Fruit fly (Drosophila melanogaster) whole organism, wandering third instar larva: ENCODE results near the gene CG3982.
A peak's percentile ranks its signal among the peaks of the same experiment; 100 is the strongest.

Source experiments
- Abd-B ChIP-seq: fragments of >200 bp; optimal IDR thresholded peaks from 2 replicates; lab custom pipeline; 2017; ENCODE audit warnings: missing biosample characterization, missing genetic modification characterization
- CG32264 ChIP-seq: fragments of 200-800 bp; sonication (Bioruptor generic); optimal IDR thresholded peaks from 2 replicates; lab custom pipeline; 2016; ENCODE audit warnings: missing biosample characterization, missing genetic modification characterization
- CrebA ChIP-seq: fragments of 200-800 bp; sonication (Bioruptor generic); optimal IDR thresholded peaks from 2 replicates; lab custom pipeline; 2016; ENCODE audit warnings: missing biosample characterization, mild to moderate bottlenecking, missing genetic modification characterization, borderline replicate concordance
- GATAd ChIP-seq: sonication (Bioruptor generic); optimal IDR thresholded peaks from 2 replicates; lab custom pipeline; 2016; ENCODE audit warnings: missing biosample characterization, missing genetic modification characterization
- HLH106 ChIP-seq: fragments of 200-800 bp; optimal IDR thresholded peaks from 3 replicates; lab custom pipeline; 2019; ENCODE audit warnings: missing biosample characterization, mild to moderate bottlenecking, missing genetic modification characterization, moderate library complexity
- Hnf4 ChIP-seq: fragments of 200-800 bp; sonication (Bioruptor generic); optimal IDR thresholded peaks from 2 replicates; lab custom pipeline; 2016; ENCODE audit warnings: missing biosample characterization, mild to moderate bottlenecking, missing genetic modification characterization
- Hr78 ChIP-seq: fragments of >200 bp; optimal IDR thresholded peaks from 2 replicates; lab custom pipeline; 2017; ENCODE audit warnings: missing biosample characterization, missing genetic modification characterization
- Hr83 ChIP-seq: fragments of 200-300 bp; sonication (Bioruptor generic); optimal IDR thresholded peaks from 2 replicates; lab custom pipeline; 2016; ENCODE audit warnings: missing biosample characterization, mild to moderate bottlenecking, missing genetic modification characterization, moderate library complexity; ENCODE audit not compliant: poor library complexity, severe bottlenecking
- Jra ChIP-seq: sonication (Bioruptor generic); optimal IDR thresholded peaks from 2 replicates; lab custom pipeline; 2016; ENCODE audit warnings: missing biosample characterization, missing genetic modification characterization
- Mio ChIP-seq: sonication (Bioruptor generic); optimal IDR thresholded peaks from 2 replicates; lab custom pipeline; 2016; ENCODE audit warnings: missing biosample characterization, missing genetic modification characterization
- Myc ChIP-seq: fragments of >200 bp; optimal IDR thresholded peaks from 2 replicates; lab custom pipeline; 2017
- N ChIP-seq: fragments of >200 bp; optimal IDR thresholded peaks from 2 replicates; lab custom pipeline; 2018; ENCODE audit warnings: missing biosample characterization, missing external identifiers, missing genetic modification characterization
- OdsH ChIP-seq: fragments of 200-800 bp; sonication (Bioruptor generic); optimal IDR thresholded peaks from 2 replicates; lab custom pipeline; 2016; ENCODE audit warnings: missing biosample characterization, mild to moderate bottlenecking, missing genetic modification characterization
- Rel ChIP-seq, 2 experiments: fragments of 200-800 bp; sonication (Bioruptor generic) in 1 of 2; optimal IDR thresholded peaks; 2 replicates in 1 of 2; 3 replicates in 1 of 2; lab custom pipeline; 2016 to 2019; ENCODE audit warnings: mild to moderate bottlenecking in 2 of 2, missing biosample characterization in 2 of 2, missing genetic modification characterization in 2 of 2, moderate library complexity in 1 of 2
- Sp1 ChIP-seq: fragments of 200-800 bp; sonication (Bioruptor generic); optimal IDR thresholded peaks from 3 replicates; lab custom pipeline; 2019; ENCODE audit warnings: missing biosample characterization, mild to moderate bottlenecking, missing genetic modification characterization, moderate library complexity
- Vsx2 ChIP-seq: fragments of 200-300, 225-300 bp; sonication (Bioruptor generic); optimal IDR thresholded peaks from 2 replicates; lab custom pipeline; 2018; ENCODE audit warnings: missing biosample characterization, missing genetic modification characterization; ENCODE audit not compliant: partially characterized antibody
- brk ChIP-seq: fragments of 200-800 bp; sonication (Bioruptor generic); optimal IDR thresholded peaks from 2 replicates; lab custom pipeline; 2016; ENCODE audit warnings: missing biosample characterization, mild to moderate bottlenecking, missing genetic modification characterization
- dmrt93B ChIP-seq: fragments of 200-800 bp; sonication (Bioruptor generic); optimal IDR thresholded peaks from 2 replicates; lab custom pipeline; 2018; ENCODE audit warnings: missing biosample characterization, mild to moderate bottlenecking, missing genetic modification characterization
- dsf ChIP-seq: sonication (Bioruptor generic); optimal IDR thresholded peaks from 2 replicates; lab custom pipeline; 2016; ENCODE audit warnings: missing biosample characterization, missing genetic modification characterization, borderline replicate concordance
- ey ChIP-seq: fragments of 200-800 bp; sonication (Bioruptor generic); optimal IDR thresholded peaks from 2 replicates; lab custom pipeline; 2016; ENCODE audit warnings: missing biosample characterization, missing genetic modification characterization
- foxo ChIP-seq, 2 experiments: fragments of 200-800 bp; sonication (Bioruptor generic); optimal IDR thresholded peaks; 2 replicates in 1 of 2; 3 replicates in 1 of 2; lab custom pipeline; 2016 to 2017; ENCODE audit warnings: missing biosample characterization in 2 of 2, missing genetic modification characterization in 2 of 2
- fru ChIP-seq: fragments of 200-800 bp; sonication (Bioruptor generic); optimal IDR thresholded peaks from 3 replicates; lab custom pipeline; 2016; ENCODE audit warnings: missing biosample characterization, mild to moderate bottlenecking, missing genetic modification characterization
- h ChIP-seq: fragments of 200-800 bp; sonication (Bioruptor generic); optimal IDR thresholded peaks from 3 replicates; lab custom pipeline; 2016; ENCODE audit warnings: missing biosample characterization, mild to moderate bottlenecking, missing genetic modification characterization
- jim ChIP-seq: fragments of 175-275, 200-325 bp; sonication (Bioruptor generic); optimal IDR thresholded peaks from 2 replicates; lab custom pipeline; 2016; ENCODE audit warnings: missing biosample characterization, mild to moderate bottlenecking, missing genetic modification characterization
- lola ChIP-seq: fragments of >200 bp; optimal IDR thresholded peaks from 2 replicates; lab custom pipeline; 2017; ENCODE audit warnings: missing biosample characterization, missing genetic modification characterization
- pan ChIP-seq: fragments of >200 bp; optimal IDR thresholded peaks from 2 replicates; lab custom pipeline; 2017
- psq ChIP-seq: fragments of 200-800 bp; sonication (Bioruptor generic); optimal IDR thresholded peaks from 3 replicates; lab custom pipeline; 2017; ENCODE audit warnings: missing biosample characterization, mild to moderate bottlenecking, missing genetic modification characterization, moderate library complexity
- rgr ChIP-seq: fragments of 200-800 bp; sonication (Bioruptor generic); optimal IDR thresholded peaks from 3 replicates; lab custom pipeline; 2016; ENCODE audit warnings: missing biosample characterization, mild to moderate bottlenecking, missing genetic modification characterization
- sage ChIP-seq: fragments of 200-800 bp; sonication (Bioruptor generic); optimal IDR thresholded peaks from 2 replicates; lab custom pipeline; 2016; ENCODE audit warnings: missing biosample characterization, mild to moderate bottlenecking, missing genetic modification characterization
- sv ChIP-seq: fragments of 200-800 bp; sonication (Bioruptor generic); optimal IDR thresholded peaks from 3 replicates; lab custom pipeline; 2016; ENCODE audit warnings: missing biosample characterization, missing genetic modification characterization
- usp ChIP-seq: fragments of >200 bp; optimal IDR thresholded peaks from 2 replicates; lab custom pipeline; 2017; ENCODE audit warnings: missing biosample characterization, missing genetic modification characterization
- woc ChIP-seq: sonication (Bioruptor generic); optimal IDR thresholded peaks from 2 replicates; lab custom pipeline; 2016; ENCODE audit warnings: missing biosample characterization, mild to moderate bottlenecking, missing genetic modification characterization

CG3982 gene

dm6 chr3L:9417288-9417687 lies at the start of gene CG3982:
Gene CG3982, minus strand, starts transcription at chr3L:9417388.
- no peak for TF ChIP-seq HLH106 (tag; lab: Kevin White, UChicago)
- no peak for TF ChIP-seq Jra
- no peak for TF ChIP-seq dsf (GFP tag; lab: Kevin White, UChicago)
- no peak for TF ChIP-seq brk (GFP tag; lab: Kevin White, UChicago)
- TF ChIP-seq N (GFP tag; lab: Kevin White, UChicago): no peak
- TF ChIP-seq jim (GFP tag; lab: Kevin White, UChicago): no peak
- no peak for TF ChIP-seq Sp1 (GFP tag; lab: Kevin White, UChicago)
- TF ChIP-seq psq: no peak
- TF ChIP-seq Hnf4 (GFP tag; lab: Kevin White, UChicago): no peak
- TF ChIP-seq sage (GFP tag; lab: Kevin White, UChicago): no peak
- no peak for TF ChIP-seq ey (GFP tag; lab: Kevin White, UChicago)
- no peak for TF ChIP-seq usp (GFP tag; lab: Kevin White, UChicago)
- TF ChIP-seq foxo (GFP tag; optimal IDR thresholded peaks at IDR 0.05; lab: Kevin White, UChicago): no peak
- no peak for TF ChIP-seq lola (GFP tag; lab: Kevin White, UChicago)
- no peak for TF ChIP-seq CrebA (GFP tag; lab: Kevin White, UChicago)
- TF ChIP-seq Hr78 (GFP tag; lab: Kevin White, UChicago): no peak
- TF ChIP-seq OdsH (GFP tag; lab: Kevin White, UChicago): no peak
- TF ChIP-seq Hr83 (GFP tag; lab: Kevin White, UChicago): no peak
- no peak for TF ChIP-seq h (GFP tag; lab: Kevin White, UChicago)

dm6 chr3L:9466595-9466994 lies 49.4 kb upstream of the CG3982 start:
- TF ChIP-seq fru (GFP tag; lab: Kevin White, UChicago) (peak; percentile 18), Sp1 (GFP tag; lab: Kevin White, UChicago) (no peak)

DNA sequence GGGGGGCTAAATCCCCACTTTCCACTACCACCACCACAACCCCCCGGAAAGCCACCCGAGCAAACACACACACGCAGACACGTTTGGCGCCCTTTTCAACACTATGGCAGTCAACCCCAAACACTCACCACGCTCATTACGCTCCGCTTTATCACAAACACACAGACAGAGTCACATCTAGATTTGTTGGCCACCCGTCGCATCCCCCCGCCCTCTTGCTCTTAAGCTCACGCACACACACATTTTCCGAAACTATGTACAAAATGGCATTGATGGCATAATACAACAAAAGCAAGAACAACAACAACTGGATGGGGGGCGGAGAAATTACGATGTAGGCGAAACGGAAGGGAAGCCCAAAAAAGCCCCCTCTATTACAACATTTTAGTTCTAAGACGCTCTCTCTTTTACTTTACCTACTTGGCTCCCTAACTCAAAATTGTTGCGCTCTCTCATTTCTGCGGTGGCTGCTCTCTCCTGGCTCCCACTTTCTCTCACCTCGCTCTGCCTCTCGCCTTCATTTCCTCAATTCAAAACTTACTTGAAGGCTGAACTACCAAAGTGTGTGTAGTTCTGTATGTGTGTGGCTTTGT lies 48.6 kb upstream of the CG3982 start:
- TF ChIP-seq sage (GFP tag; lab: Kevin White, UChicago): no peak
- TF ChIP-seq Rel (GFP tag; optimal IDR thresholded peaks at IDR 0.05; lab: Kevin White, UChicago): no peak
- no peak for TF ChIP-seq Rel (tag; optimal IDR thresholded peaks at IDR 0.05; lab: Kevin White, UChicago)
- TF ChIP-seq lola (GFP tag; lab: Kevin White, UChicago): no peak
- TF ChIP-seq Jra: no peak
- TF ChIP-seq CrebA (GFP tag; lab: Kevin White, UChicago): no peak
- no peak for TF ChIP-seq Abd-B (GFP tag; lab: Kevin White, UChicago)
- no peak for TF ChIP-seq Mio (GFP tag; lab: Kevin White, UChicago)
- TF ChIP-seq rgr (GFP tag; lab: Kevin White, UChicago): no peak
- TF ChIP-seq Hr78 (GFP tag; lab: Kevin White, UChicago): no peak
- no peak for TF ChIP-seq OdsH (GFP tag; lab: Kevin White, UChicago)
- TF ChIP-seq Hr83 (GFP tag; lab: Kevin White, UChicago): no peak
- no peak for TF ChIP-seq N (GFP tag; lab: Kevin White, UChicago)

dm6 chr3L:9462794-9463193 lies 45.6 kb upstream of the CG3982 start:
- TF ChIP-seq GATAd (GFP tag; lab: Kevin White, UChicago) (no peak), Mio (GFP tag; lab: Kevin White, UChicago) (no peak), Sp1 (GFP tag; lab: Kevin White, UChicago) (no peak), CG32264 (GFP tag; lab: Kevin White, UChicago) (no peak), usp (GFP tag; lab: Kevin White, UChicago) (no peak), Vsx2 (GFP tag; lab: Kevin White, UChicago) (no peak), Abd-B (GFP tag; lab: Kevin White, UChicago) (no peak), brk (GFP tag; lab: Kevin White, UChicago) (no peak), sv (GFP tag; lab: Kevin White, UChicago) (no peak), dmrt93B (GFP tag; lab: Kevin White, UChicago) (no peak), rgr (GFP tag; lab: Kevin White, UChicago) (no peak), N (GFP tag; lab: Kevin White, UChicago) (no peak), lola (GFP tag; lab: Kevin White, UChicago) (no peak), pan (no peak), Myc (lab: Kevin White, UChicago) (no peak), woc (GFP tag; lab: Kevin White, UChicago) (no peak)
